Fruit fly (Drosophila melanogaster): ENCODE results near the gene PIG-P.

Gene PIG-P

DNA sequence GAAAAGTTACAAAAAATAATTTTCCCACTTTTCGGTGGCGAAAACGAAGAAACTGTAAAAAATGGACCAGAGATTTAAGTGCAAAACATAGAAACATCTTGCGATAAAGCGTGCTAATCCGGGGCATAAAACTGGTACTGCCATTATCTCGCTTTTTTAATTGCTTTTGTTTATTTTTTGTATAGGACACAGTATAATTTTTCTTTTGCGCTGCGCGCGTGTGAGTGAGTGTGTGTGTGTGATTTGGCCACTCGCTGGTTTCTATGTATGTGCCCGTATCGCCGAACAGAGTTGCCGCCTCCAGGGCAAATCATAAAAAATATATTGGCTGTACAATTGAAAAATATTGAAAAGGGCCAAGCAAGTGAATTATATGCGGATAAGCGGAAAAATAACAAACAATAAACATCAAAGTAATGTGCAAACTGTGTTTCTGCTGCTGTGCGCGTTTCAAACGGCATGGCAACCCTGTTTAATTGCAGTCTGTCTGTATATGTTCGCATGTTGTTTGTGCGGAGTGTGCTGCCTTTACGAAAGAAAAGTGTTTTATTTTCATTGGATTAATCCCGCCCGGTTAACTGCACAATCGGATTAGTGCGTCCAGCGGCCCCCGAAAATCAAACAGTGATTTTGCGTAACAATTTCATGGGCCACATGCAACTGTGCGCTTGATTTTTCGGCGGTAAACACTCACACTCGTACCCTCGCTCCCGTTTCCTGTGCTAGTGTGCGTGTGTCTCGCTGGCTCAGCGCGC lies 15.7 kb downstream of the PIG-P start (continued):
- TF ChIP-seq CG16779 (GFP tag; IDR thresholded peaks at IDR 0.05) (peak; percentile 91), ab (GFP tag; optimal IDR thresholded peaks at IDR 0.05) (peak; percentile 98), CG14860 (GFP tag; IDR thresholded peaks at IDR 0.05; ENCODE audit: partially characterized antibody) (no peak), CG33213 (GFP tag; optimal IDR thresholded peaks at IDR 0.05) (peak; percentile 97), bab2 (GFP tag; optimal IDR thresholded peaks at IDR 0.05) (peak; percentile 98), Blimp-1 (GFP tag; optimal IDR thresholded peaks at IDR 0.05) (peak; percentile 93), Ptx1 (GFP tag; IDR thresholded peaks at IDR 0.05) (peak; percentile 98), Eip74EF (GFP tag; optimal IDR thresholded peaks at IDR 0.05) (peak; percentile 11 to 83), disco-r (GFP tag; optimal IDR thresholded peaks at IDR 0.05) (peak; percentile 97), ATbp (GFP tag; optimal IDR thresholded peaks at IDR 0.05) (peak; percentile 95), HLH4C (GFP tag; IDR thresholded peaks at IDR 0.05; ENCODE audit: partially characterized antibody) (no peak; the same call in 2 of the 3 replicates), CG31388 (GFP tag; optimal IDR thresholded peaks at IDR 0.05) (peak; percentile 89), Hr51 (GFP tag; optimal IDR thresholded peaks at IDR 0.05) (peak; percentile 94 to 95), danr (GFP tag; IDR thresholded peaks at IDR 0.05) (peak; percentile 91), CG32767 (GFP tag; IDR thresholded peaks at IDR 0.05) (peak; percentile 97), gt (GFP tag; IDR thresholded peaks at IDR 0.05) (peak; percentile 84), Oaz (GFP tag; IDR thresholded peaks at IDR 0.05) (peak; percentile 93), corto (GFP tag; optimal IDR thresholded peaks at IDR 0.05) (peak; percentile 89), CG5245 (GFP tag; optimal IDR thresholded peaks at IDR 0.05) (peak; percentile 96), CG32532 (GFP tag; IDR thresholded peaks at IDR 0.05) (peak; percentile 98), Adf1 (GFP tag; IDR thresholded peaks at IDR 0.05) (peak; percentile 81), Dref (GFP tag; IDR thresholded peaks at IDR 0.05) (0 out of 2 replicates have a peak, but pooled peaks have one; percentile 35), CG11093 (GFP tag; IDR thresholded peaks at IDR 0.05) (peak; percentile 94), CG13296 (GFP tag; optimal IDR thresholded peaks at IDR 0.05) (peak; percentile 85), CG10366 (GFP tag; IDR thresholded peaks at IDR 0.05) (peak; percentile 97), CG14441 (GFP tag; IDR thresholded peaks at IDR 0.05) (peak; percentile 99), CG10267 (tag; optimal IDR thresholded peaks at IDR 0.05) (peak; percentile 82), odd (GFP tag; optimal IDR thresholded peaks at IDR 0.05) (peak; percentile 93), CG15696 (tag; optimal IDR thresholded peaks at IDR 0.05) (peak; percentile 76), Dip2 (GFP tag; IDR thresholded peaks at IDR 0.05) (peak; percentile 68), Kr (GFP tag; optimal IDR thresholded peaks at IDR 0.05) (peak; percentile 53), jumu (GFP tag; optimal IDR thresholded peaks at IDR 0.05) (peak; percentile 97), fd96Cb (tag; optimal IDR thresholded peaks at IDR 0.05) (peak; percentile 96), Atf-2 (GFP tag; optimal IDR thresholded peaks at IDR 0.05) (peak; percentile 98), ken (GFP tag; IDR thresholded peaks at IDR 0.05) (peak; percentile 97), inv (GFP tag; IDR thresholded peaks at IDR 0.05; ENCODE audit: partially characterized antibody) (no peak), ranshi (GFP tag; IDR thresholded peaks at IDR 0.05) (peak; percentile 96), repo (GFP tag; optimal IDR thresholded peaks at IDR 0.05) (peak; percentile 96), ci (GFP tag; IDR thresholded peaks at IDR 0.05) (peak; percentile 98), PHDP (tag; optimal IDR thresholded peaks at IDR 0.05) (peak; percentile 96), mam (GFP tag; optimal IDR thresholded peaks at IDR 0.05) (peak; percentile 97), Ets97D (GFP tag; optimal IDR thresholded peaks at IDR 0.05) (peak; percentile 91), Optix (GFP tag; IDR thresholded peaks at IDR 0.05) (peak; percentile 97), Elba2 (GFP tag; optimal IDR thresholded peaks at IDR 0.05) (peak; percentile 77), CG11398 (GFP tag; optimal IDR thresholded peaks at IDR 0.05) (peak; percentile 97), sisA (GFP tag; IDR thresholded peaks at IDR 0.05) (peak; percentile 96), sr (GFP tag; IDR thresholded peaks at IDR 0.05) (peak; percentile 92), Stat92E (GFP tag; optimal IDR thresholded peaks at IDR 0.05) (peak in 1 of 3 experiments; percentile 59), Hey (tag; optimal IDR thresholded peaks at IDR 0.05) (peak; percentile 81)

Measured in whole organism, embryonic.